Worm (Caenorhabditis elegans) whole organism, L4/young adult: ENCODE data around the gene F55A11.4.

Experiments used
- dao-5 ChIP-seq: sonication (generic microtip); optimal IDR thresholded peaks from 2 replicates; lab custom pipeline; 2016; ENCODE audit warnings: missing genotype, missing genetic modification characterization, moderate library complexity, missing compliant biosample characterization
- him-1 ChIP-seq: sonication (generic microtip); optimal IDR thresholded peaks from 2 replicates; lab custom pipeline; 2016; ENCODE audit warnings: missing genotype, missing genetic modification reagents, missing genetic modification characterization, missing compliant biosample characterization

ce11 chrV:11822461-11822939 lies 52.2 kb downstream of the F55A11.4 start, which contains the start of gene pyc-1:
- TF ChIP-seq him-1 (tag; lab: Kevin White, UChicago) (no peak), dao-5 (tag; lab: Kevin White, UChicago) (no peak)
